Fruit fly (Drosophila melanogaster) whole organism, wandering third instar larva: Measurements from ENCODE around the gene CG43229.

ENCODE experiments used
- GATAd ChIP-seq: sonication (Bioruptor generic); optimal IDR thresholded peaks from 2 replicates; lab custom pipeline; 2016; ENCODE audit warnings: missing biosample characterization, missing genetic modification characterization
- Rel ChIP-seq, 2 experiments: fragments of 200-800 bp; sonication (Bioruptor generic) in 1 of 2; optimal IDR thresholded peaks; 2 replicates in 1 of 2; 3 replicates in 1 of 2; lab custom pipeline; 2016 to 2019; ENCODE audit warnings: mild to moderate bottlenecking in 2 of 2, missing biosample characterization in 2 of 2, missing genetic modification characterization in 2 of 2, moderate library complexity in 1 of 2
- ey ChIP-seq: fragments of 200-800 bp; sonication (Bioruptor generic); optimal IDR thresholded peaks from 2 replicates; lab custom pipeline; 2016; ENCODE audit warnings: missing biosample characterization, missing genetic modification characterization
- h ChIP-seq: fragments of 200-800 bp; sonication (Bioruptor generic); optimal IDR thresholded peaks from 3 replicates; lab custom pipeline; 2016; ENCODE audit warnings: missing biosample characterization, mild to moderate bottlenecking, missing genetic modification characterization
- psq ChIP-seq: fragments of 200-800 bp; sonication (Bioruptor generic); optimal IDR thresholded peaks from 3 replicates; lab custom pipeline; 2017; ENCODE audit warnings: missing biosample characterization, mild to moderate bottlenecking, missing genetic modification characterization, moderate library complexity
- usp ChIP-seq: fragments of >200 bp; optimal IDR thresholded peaks from 2 replicates; lab custom pipeline; 2017; ENCODE audit warnings: missing biosample characterization, missing genetic modification characterization

dm6 chrX:18153001-18153400 lies 14.7 kb downstream of the CG43229 start:
- TF ChIP-seq usp (GFP tag; lab: Kevin White, UChicago), result no peak
- no peak for TF ChIP-seq GATAd
- no peak for TF ChIP-seq Rel (GFP tag; optimal IDR thresholded peaks at IDR 0.05; lab: Kevin White, UChicago)
- TF ChIP-seq Rel (tag; optimal IDR thresholded peaks at IDR 0.05; lab: Kevin White, UChicago), result no peak
- no peak for TF ChIP-seq h
- no peak for TF ChIP-seq psq (GFP tag; lab: Kevin White, UChicago)
- TF ChIP-seq ey (GFP tag; lab: Kevin White, UChicago), result no peak
